Worm (Caenorhabditis elegans): Measurements from ENCODE around the gene chw-1.
A peak's percentile ranks its signal among the peaks of the same experiment; 100 is the strongest.

The chw-1 gene

DNA sequence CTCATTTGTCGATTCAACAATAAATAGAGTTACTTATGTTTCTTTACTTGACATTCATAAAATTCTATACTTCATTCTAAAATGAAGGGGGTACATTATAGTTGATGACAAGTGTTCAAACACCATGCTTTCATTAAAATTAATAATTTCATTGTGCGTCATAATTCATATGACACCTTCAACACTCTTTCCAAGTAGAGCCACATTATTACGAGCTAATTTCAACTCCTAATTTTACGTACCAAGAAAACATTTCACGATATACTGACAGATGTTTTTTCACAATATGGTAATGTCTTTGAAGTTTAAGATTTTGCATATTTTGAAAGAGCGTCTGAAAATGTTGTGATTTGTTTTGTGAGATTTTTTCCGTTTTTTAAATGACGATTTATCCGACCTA lies 3.4 kb downstream of the chw-1 start:
- TF ChIP-seq nhr-43 (tag; optimal IDR thresholded peaks at IDR 0.05; ENCODE audit: poor library complexity, severe bottlenecking) (no peak), nhr-76 (tag; optimal IDR thresholded peaks at IDR 0.05) (no peak), nhr-12 (tag; optimal IDR thresholded peaks at IDR 0.05) (no peak), ztf-11 (tag; optimal IDR thresholded peaks at IDR 0.05) (no peak), nhr-77 (tag; optimal IDR thresholded peaks at IDR 0.05) (no peak), ama-1 (optimal IDR thresholded peaks at IDR 0.05) (no peak), zag-1 (tag; optimal IDR thresholded peaks at IDR 0.05) (no peak), skn-1 (tag; optimal IDR thresholded peaks at IDR 0.05) (no peak), unc-39 (tag; optimal IDR thresholded peaks at IDR 0.05) (no peak), ztf-4 (tag; optimal IDR thresholded peaks at IDR 0.05) (no peak)

DNA sequence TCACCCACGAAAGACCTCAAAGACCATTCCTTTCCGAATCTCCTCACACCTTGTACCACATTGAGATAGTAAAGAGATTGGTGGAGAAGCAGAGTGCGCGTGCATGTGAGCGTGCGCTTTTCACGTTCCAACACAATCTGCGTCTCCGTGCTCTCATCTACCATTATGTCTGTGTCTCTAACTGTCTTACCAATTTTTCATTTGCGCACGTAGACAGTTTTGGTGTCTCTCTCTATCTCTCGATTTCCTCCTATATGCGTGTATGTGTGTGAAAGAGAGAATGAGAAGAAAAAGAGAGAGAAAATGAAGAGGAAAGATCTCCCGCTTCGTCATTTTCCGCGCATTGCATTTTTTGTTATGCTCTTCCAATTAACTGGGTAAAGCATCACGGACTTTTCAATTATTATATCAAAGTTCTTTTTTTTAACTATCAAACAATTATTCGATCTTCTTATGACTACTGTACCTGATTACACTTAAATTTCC lies 4.6 kb downstream of the chw-1 start:
- TF ChIP-seq skn-1 (tag; optimal IDR thresholded peaks at IDR 0.05) (peak; percentile 44), nhr-77 (tag; optimal IDR thresholded peaks at IDR 0.05) (no peak), ZK546.5 (tag; optimal IDR thresholded peaks at IDR 0.05) (no peak), nhr-11 (tag; optimal IDR thresholded peaks at IDR 0.05) (peak; percentile 92), snpc-4 (tag; optimal IDR thresholded peaks at IDR 0.05) (peak; percentile 70), ama-1 (optimal IDR thresholded peaks at IDR 0.05) (peak; percentile 82), ztf-11 (tag; optimal IDR thresholded peaks at IDR 0.05) (no peak), ceh-28 (tag; optimal IDR thresholded peaks at IDR 0.05) (peak; percentile 87), unc-62 (GFP tag; optimal IDR thresholded peaks at IDR 0.05) (peak; percentile 86), egl-27 (tag; optimal IDR thresholded peaks at IDR 0.05) (peak; percentile 84), lin-39 (tag; optimal IDR thresholded peaks at IDR 0.05) (peak; percentile 94), pqm-1 (tag; optimal IDR thresholded peaks at IDR 0.05) (peak; percentile 96), ztf-4 (tag; optimal IDR thresholded peaks at IDR 0.05) (peak; percentile 84), mml-1 (tag; optimal IDR thresholded peaks at IDR 0.05) (peak; percentile 72), nhr-67 (tag; optimal IDR thresholded peaks at IDR 0.05) (no peak), tbx-2 (tag; optimal IDR thresholded peaks at IDR 0.05) (peak; percentile 81), ceh-82 (tag; optimal IDR thresholded peaks at IDR 0.05) (peak; percentile 53), ceh-16 (tag; optimal IDR thresholded peaks at IDR 0.05) (peak; percentile 28), hmg-11 (tag; optimal IDR thresholded peaks at IDR 0.05) (peak; percentile 87), eor-1 (tag; optimal IDR thresholded peaks at IDR 0.05) (no peak), pha-4 (tag; optimal IDR thresholded peaks at IDR 0.05) (peak; percentile 99), fos-1 (tag; optimal IDR thresholded peaks at IDR 0.05) (peak; percentile 79), daf-12 (tag; optimal IDR thresholded peaks at IDR 0.05) (peak; percentile 22), sea-2 (GFP tag; optimal IDR thresholded peaks at IDR 0.05) (no peak), ceh-9 (tag; optimal IDR thresholded peaks at IDR 0.05) (no peak), nfya-1 (tag; optimal IDR thresholded peaks at IDR 0.05; ENCODE audit: insufficient read depth) (peak; percentile 95), lsy-12 (tag; optimal IDR thresholded peaks at IDR 0.05) (peak; percentile 91), nhr-28 (tag; optimal IDR thresholded peaks at IDR 0.05) (no peak), unc-39 (tag; optimal IDR thresholded peaks at IDR 0.05) (no peak), fkh-10 (GFP tag; optimal IDR thresholded peaks at IDR 0.05) (peak; percentile 89), elt-3 (tag; optimal IDR thresholded peaks at IDR 0.05) (peak in 2 of 3 experiments; percentile 80 to 91), nhr-12 (tag; optimal IDR thresholded peaks at IDR 0.05) (no peak), nhr-43 (tag; optimal IDR thresholded peaks at IDR 0.05; ENCODE audit: poor library complexity, severe bottlenecking) (peak; percentile 93), fkh-2 (tag; optimal IDR thresholded peaks at IDR 0.05) (no peak), R02D3.7 (tag; optimal IDR thresholded peaks at IDR 0.05) (peak; percentile 78), nhr-76 (tag; optimal IDR thresholded peaks at IDR 0.05) (peak; percentile 65), zag-1 (tag; optimal IDR thresholded peaks at IDR 0.05) (peak; percentile 58), nhr-237 (tag; optimal IDR thresholded peaks at IDR 0.05) (no peak), elt-1 (tag; optimal IDR thresholded peaks at IDR 0.05) (peak; percentile 50), egl-5 (tag; optimal IDR thresholded peaks at IDR 0.05) (peak; percentile 85), lin-15B (tag; optimal IDR thresholded peaks at IDR 0.05) (peak; percentile 73), mdl-1 (tag; optimal IDR thresholded peaks at IDR 0.05) (peak; percentile 98), nhr-23 (tag; optimal IDR thresholded peaks at IDR 0.05) (peak; percentile 96), nhr-25 (tag; optimal IDR thresholded peaks at IDR 0.05) (peak; percentile 99), aly-2 (tag; optimal IDR thresholded peaks at IDR 0.05) (no peak), jun-1 (tag; optimal IDR thresholded peaks at IDR 0.05) (peak; percentile 94), elt-2 (tag; optimal IDR thresholded peaks at IDR 0.05) (peak; percentile 85)

Data from whole organism, L3 larva.